Worm (Caenorhabditis elegans) whole organism, L1 larva: ENCODE measurements around the gene tre-2.

ENCODE experiments used
- C04F5.9 ChIP-seq: sonication (generic microtip); optimal IDR thresholded peaks from 2 replicates; lab custom pipeline; 2016; ENCODE audit warnings: missing genetic modification characterization, missing compliant biosample characterization
- C16A3.4 ChIP-seq: fragments of 150-350 bp; optimal IDR thresholded peaks from 2 replicates; lab custom pipeline; 2014; ENCODE audit warnings: missing biosample characterization, missing genetic modification characterization
- C34B4.2 ChIP-seq: sonication (generic microtip); optimal IDR thresholded peaks from 2 replicates; lab custom pipeline; 2017; ENCODE audit warnings: mild to moderate bottlenecking, missing genetic modification characterization, missing compliant biosample characterization
- F16B12.6 ChIP-seq: fragments of 150-350 bp; optimal IDR thresholded peaks from 2 replicates; lab custom pipeline; 2014; ENCODE audit warnings: missing biosample characterization, missing genetic modification characterization
- Y116A8C.19 ChIP-seq: sonication (generic microtip); optimal IDR thresholded peaks from 2 replicates; lab custom pipeline; 2016; ENCODE audit warnings: missing compliant biosample characterization, missing genetic modification characterization, borderline replicate concordance
- aha-1 ChIP-seq: fragments of 150-350 bp; optimal IDR thresholded peaks from 2 replicates; lab custom pipeline; 2014; ENCODE audit warnings: missing biosample characterization, missing genetic modification characterization
- aly-2 ChIP-seq: fragments of 150-350 bp; optimal IDR thresholded peaks from 2 replicates; lab custom pipeline; 2014; ENCODE audit warnings: missing biosample characterization, missing genetic modification characterization
- ces-1 ChIP-seq: fragments of 150-350 bp; optimal IDR thresholded peaks from 2 replicates; lab custom pipeline; 2014; ENCODE audit warnings: missing biosample characterization, missing genetic modification reagents, missing genetic modification characterization
- dsc-1 ChIP-seq: sonication (generic microtip); optimal IDR thresholded peaks from 2 replicates; lab custom pipeline; 2016; ENCODE audit warnings: mild to moderate bottlenecking, missing genetic modification characterization, missing compliant biosample characterization
- egl-13 ChIP-seq: sonication (generic microtip); optimal IDR thresholded peaks from 2 replicates; lab custom pipeline; 2016; ENCODE audit warnings: missing genotype, missing genetic modification reagents, missing genetic modification characterization, missing compliant biosample characterization
- egl-27 ChIP-seq, 2 experiments: fragments of 150-350 bp in 1 of 2; sonication (generic microtip); optimal IDR thresholded peaks; 3 replicates each; lab custom pipeline; 2017 to 2018; ENCODE audit warnings: missing biosample characterization in 2 of 2, missing genetic modification characterization in 2 of 2, missing genetic modification reagents in 2 of 2
- elt-2 ChIP-seq: sonication (generic microtip); optimal IDR thresholded peaks from 2 replicates; lab custom pipeline; 2016; ENCODE audit warnings: missing genetic modification characterization, mild to moderate bottlenecking, inconsistent platforms, missing compliant biosample characterization, missing genetic modification reagents
- ets-5 ChIP-seq: fragments of 200-800 bp; sonication (Bioruptor generic); IDR thresholded peaks from 2 replicates; pipeline ENCODE4 v1.3.6; 2022; ENCODE audit warnings: missing genetic modification characterization, missing compliant biosample characterization
- fkh-10 ChIP-seq: sonication (generic microtip); optimal IDR thresholded peaks from 2 replicates; lab custom pipeline; 2017; ENCODE audit warnings: missing biosample characterization, missing genetic modification reagents, missing genetic modification characterization
- fkh-8 ChIP-seq: sonication (generic microtip); optimal IDR thresholded peaks from 2 replicates; lab custom pipeline; 2016; ENCODE audit warnings: mild to moderate bottlenecking, missing genetic modification characterization, missing compliant biosample characterization
- fos-1 ChIP-seq: fragments of 150-350 bp; optimal IDR thresholded peaks from 2 replicates; lab custom pipeline; 2014; ENCODE audit warnings: missing biosample characterization, missing genetic modification characterization
- hlh-4 ChIP-seq: sonication (generic microtip); optimal IDR thresholded peaks from 2 replicates; lab custom pipeline; 2016; ENCODE audit warnings: mild to moderate bottlenecking, missing genetic modification characterization, missing compliant biosample characterization
- hpl-2 ChIP-seq: fragments of 150-350 bp; optimal IDR thresholded peaks from 2 replicates; lab custom pipeline; 2014; ENCODE audit warnings: missing biosample characterization, missing genetic modification reagents, missing genetic modification characterization
- irx-1 ChIP-seq: sonication (generic microtip); optimal IDR thresholded peaks from 2 replicates; lab custom pipeline; 2016; ENCODE audit warnings: missing genetic modification characterization, missing compliant biosample characterization
- isw-1 ChIP-seq: fragments of 200-800 bp; sonication (Bioruptor generic); IDR thresholded peaks from 2 replicates; pipeline ENCODE4 v1.3.6; 2022; ENCODE audit warnings: missing genetic modification characterization, missing compliant biosample characterization
- lin-35 ChIP-seq, 2 experiments: fragments of 150-350 bp; optimal IDR thresholded peaks; 2 replicates each; lab custom pipeline; 2014; ENCODE audit warnings: missing biosample characterization in 2 of 2, missing genetic modification characterization in 2 of 2, missing genetic modification reagents in 2 of 2
- lsy-2 ChIP-seq, 2 experiments: fragments of 150-350 bp; optimal IDR thresholded peaks; 2 replicates each; lab custom pipeline; 2014; ENCODE audit warnings: missing biosample characterization in 2 of 2, missing genetic modification characterization in 2 of 2
- nhr-11 ChIP-seq: fragments of 150-350 bp; optimal IDR thresholded peaks from 2 replicates; lab custom pipeline; 2014; ENCODE audit warnings: missing biosample characterization, missing genetic modification characterization
- nhr-19 ChIP-seq: fragments of 200-800 bp; sonication (Bioruptor generic); conservative IDR thresholded peaks from 2 replicates; pipeline ENCODE4 v1.3.6; 2022; ENCODE audit warnings: missing genetic modification characterization, missing compliant biosample characterization
- nhr-47 ChIP-seq: sonication (generic microtip); optimal IDR thresholded peaks from 2 replicates; lab custom pipeline; 2016; ENCODE audit warnings: mild to moderate bottlenecking, missing genetic modification characterization, moderate library complexity, missing compliant biosample characterization
- nhr-71 ChIP-seq: sonication (generic microtip); optimal IDR thresholded peaks from 2 replicates; lab custom pipeline; 2016; ENCODE audit warnings: mild to moderate bottlenecking, missing genetic modification characterization, moderate library complexity, missing compliant biosample characterization
- nhr-77 ChIP-seq: fragments of 150-350 bp; optimal IDR thresholded peaks from 2 replicates; lab custom pipeline; 2014; ENCODE audit warnings: missing biosample characterization, missing genetic modification characterization
- nhr-84 ChIP-seq: sonication (generic microtip); optimal IDR thresholded peaks from 2 replicates; lab custom pipeline; 2017; ENCODE audit warnings: missing biosample characterization, missing genetic modification characterization
- nhr-85 ChIP-seq: sonication (generic microtip); peaks from one replicate; lab custom pipeline; 2016; ENCODE audit warnings: missing genetic modification characterization, inconsistent platforms, missing compliant biosample characterization
- nhr-90 ChIP-seq: sonication (generic microtip); optimal IDR thresholded peaks from 2 replicates; lab custom pipeline; 2016; ENCODE audit warnings: mild to moderate bottlenecking, missing genetic modification characterization, missing compliant biosample characterization; ENCODE audit not compliant: poor library complexity
- pag-3 ChIP-seq: sonication (generic microtip); optimal IDR thresholded peaks from 2 replicates; lab custom pipeline; 2017; ENCODE audit warnings: missing genetic modification characterization, mild to moderate bottlenecking, missing compliant biosample characterization, antibody characterized with exemption, borderline replicate concordance; ENCODE audit not compliant: insufficient read depth
- pqm-1 ChIP-seq: sonication (generic microtip); optimal IDR thresholded peaks from 3 replicates; lab custom pipeline; 2017; ENCODE audit warnings: missing biosample characterization, missing genetic modification characterization
- rnt-1 ChIP-seq: sonication (generic microtip); optimal IDR thresholded peaks from 2 replicates; lab custom pipeline; 2016; ENCODE audit warnings: mild to moderate bottlenecking, missing genetic modification characterization, moderate library complexity, missing compliant biosample characterization
- skn-1 ChIP-seq: fragments of 150-350 bp; optimal IDR thresholded peaks from 2 replicates; lab custom pipeline; 2014; ENCODE audit warnings: missing biosample characterization, missing genetic modification characterization
- snpc-4 ChIP-seq: fragments of 150-350 bp; optimal IDR thresholded peaks from 2 replicates; lab custom pipeline; 2014; ENCODE audit warnings: missing biosample characterization, missing genetic modification characterization
- snu-23 ChIP-seq: sonication (generic microtip); optimal IDR thresholded peaks from 2 replicates; lab custom pipeline; 2016; ENCODE audit warnings: missing genetic modification characterization, missing compliant biosample characterization
- sox-4 ChIP-seq: sonication (generic microtip); optimal IDR thresholded peaks from 2 replicates; lab custom pipeline; 2016; ENCODE audit warnings: missing genetic modification characterization, missing compliant biosample characterization
- sup-37 ChIP-seq: fragments of 200-800 bp; sonication (Bioruptor generic); optimal IDR thresholded peaks from 2 replicates; lab custom pipeline; 2018; ENCODE audit warnings: mild to moderate bottlenecking, missing genetic modification characterization, missing compliant biosample characterization
- swsn-7 ChIP-seq: sonication (generic microtip); optimal IDR thresholded peaks from 2 replicates; lab custom pipeline; 2016; ENCODE audit warnings: missing genetic modification characterization, missing compliant biosample characterization
- tbx-2 ChIP-seq: sonication (generic microtip); optimal IDR thresholded peaks from 2 replicates; lab custom pipeline; 2016; ENCODE audit warnings: missing genetic modification characterization, missing compliant biosample characterization
- tlp-1 ChIP-seq: fragments of 150-350 bp; optimal IDR thresholded peaks from 2 replicates; lab custom pipeline; 2014; ENCODE audit warnings: missing biosample characterization, missing genetic modification characterization
- unc-30 ChIP-seq: sonication (generic microtip); optimal IDR thresholded peaks from 2 replicates; lab custom pipeline; 2017; ENCODE audit warnings: missing biosample characterization, missing genetic modification characterization
- unc-62 ChIP-seq: fragments of 150-350 bp; optimal IDR thresholded peaks from 2 replicates; lab custom pipeline; 2014; ENCODE audit warnings: missing biosample characterization, missing genetic modification reagents, missing genetic modification characterization
- zag-1 ChIP-seq: fragments of 150-350 bp; optimal IDR thresholded peaks from 2 replicates; lab custom pipeline; 2014; ENCODE audit warnings: missing biosample characterization, missing genetic modification characterization
- zip-4 ChIP-seq: fragments of 200-800 bp; sonication (Bioruptor generic); optimal IDR thresholded peaks from 2 replicates; lab custom pipeline; 2018; ENCODE audit warnings: mild to moderate bottlenecking, missing genetic modification characterization, moderate library complexity, missing compliant biosample characterization
- ztf-11 ChIP-seq, 2 experiments: sonication (generic microtip); optimal IDR thresholded peaks; 2 replicates each; lab custom pipeline; 2016 to 2017; ENCODE audit warnings: missing genetic modification characterization in 2 of 2, missing biosample characterization in 1 of 2, missing compliant biosample characterization in 1 of 2
- ztf-4 ChIP-seq: fragments of 150-350 bp; optimal IDR thresholded peaks from 2 replicates; lab custom pipeline; 2014; ENCODE audit warnings: missing biosample characterization, missing genetic modification characterization

The tre-2 gene

DNA sequence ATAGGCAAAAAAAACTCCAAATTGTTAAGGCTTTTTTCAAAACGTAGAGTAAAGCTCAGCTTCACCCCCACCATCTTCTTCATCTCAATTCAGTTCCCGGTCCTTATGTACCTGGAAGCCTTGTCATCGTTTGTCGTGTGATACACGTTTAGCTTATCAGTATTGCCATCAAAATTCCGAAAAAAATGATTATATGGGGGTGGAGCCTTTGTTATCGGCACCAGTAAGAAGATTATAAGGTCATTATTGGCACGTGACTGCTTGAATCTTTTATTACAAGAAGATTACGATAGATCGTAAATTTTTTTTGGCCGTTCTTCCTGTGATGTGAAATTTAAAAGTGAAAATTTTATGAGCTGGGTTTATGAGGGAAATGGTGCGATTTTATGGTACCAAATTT lies 2.8 kb downstream of the tre-2 start (continued):
- no peak for TF ChIP-seq rnt-1
- TF ChIP-seq hlh-4 = no peak
- peak; percentile 14 for TF ChIP-seq nhr-90
- TF ChIP-seq ces-1 = no peak
- TF ChIP-seq egl-27 (tag; optimal IDR thresholded peaks at IDR 0.05; lab: Kevin White, UChicago) = no peak
- TF ChIP-seq pqm-1 (tag; lab: Kevin White, UChicago) = peak; percentile 12
- TF ChIP-seq pag-3 (tag; lab: Kevin White, UChicago) = no peak
- TF ChIP-seq C04F5.9 (tag; lab: Kevin White, UChicago) = no peak
- TF ChIP-seq skn-1 (tag; lab: Kevin White, UChicago) = no peak
- TF ChIP-seq Y116A8C.19 (tag; lab: Kevin White, UChicago) = no peak
- no peak for TF ChIP-seq irx-1
- no peak for TF ChIP-seq hpl-2 (GFP tag; lab: Kevin White, UChicago)
- no peak for TF ChIP-seq nhr-47 (tag; lab: Kevin White, UChicago)
- no peak for TF ChIP-seq aly-2 (tag; lab: Kevin White, UChicago)
- TF ChIP-seq nhr-84 (tag; lab: Kevin White, UChicago) = no peak
- no peak for TF ChIP-seq ztf-4
- TF ChIP-seq elt-2 (tag; lab: Kevin White, UChicago) = peak; percentile 97

DNA sequence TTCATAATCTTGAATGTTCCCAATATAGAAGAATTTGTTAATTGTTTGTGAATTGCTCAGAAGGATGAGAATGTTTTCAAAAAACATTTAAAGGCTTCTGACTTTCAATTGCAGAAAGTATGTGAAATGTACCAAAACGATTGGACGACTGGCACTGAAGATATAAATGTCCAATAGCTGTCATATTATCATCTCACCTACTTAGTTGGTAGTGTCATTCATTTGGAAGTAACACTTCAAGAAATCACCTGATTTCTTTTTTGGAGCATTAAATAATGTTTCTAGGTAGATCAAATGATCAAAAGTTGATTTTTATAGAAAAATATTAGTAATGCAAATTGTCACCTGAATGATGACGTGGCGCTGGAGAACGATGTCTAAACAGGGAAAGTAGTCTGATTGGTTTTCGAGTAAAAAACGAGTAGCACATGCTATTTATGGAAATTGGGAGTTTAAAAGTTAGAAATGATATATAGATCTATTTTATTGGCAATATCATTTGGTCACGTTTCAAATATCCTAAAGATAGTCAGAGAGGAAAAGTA lies 3.5 kb downstream of the tre-2 start:
- TF ChIP-seq nhr-47 (tag; lab: Kevin White, UChicago) (peak; percentile 19), ztf-4 (no peak), nhr-85 (no peak), dsc-1 (peak; percentile 51), F16B12.6 (no peak), sox-4 (peak; percentile 48), sup-37 (GFP tag; lab: Kevin White, UChicago) (no peak), snpc-4 (tag; lab: Kevin White, UChicago) (no peak), nhr-71 (tag; lab: Kevin White, UChicago) (peak; percentile 45), fos-1 (no peak), ztf-11 (tag; optimal IDR thresholded peaks at IDR 0.05; lab: Kevin White, UChicago) (no peak), fkh-8 (tag; lab: Kevin White, UChicago) (peak; percentile 64), ets-5 (no peak), swsn-7 (tag; lab: Kevin White, UChicago) (no peak), irx-1 (no peak)

DNA sequence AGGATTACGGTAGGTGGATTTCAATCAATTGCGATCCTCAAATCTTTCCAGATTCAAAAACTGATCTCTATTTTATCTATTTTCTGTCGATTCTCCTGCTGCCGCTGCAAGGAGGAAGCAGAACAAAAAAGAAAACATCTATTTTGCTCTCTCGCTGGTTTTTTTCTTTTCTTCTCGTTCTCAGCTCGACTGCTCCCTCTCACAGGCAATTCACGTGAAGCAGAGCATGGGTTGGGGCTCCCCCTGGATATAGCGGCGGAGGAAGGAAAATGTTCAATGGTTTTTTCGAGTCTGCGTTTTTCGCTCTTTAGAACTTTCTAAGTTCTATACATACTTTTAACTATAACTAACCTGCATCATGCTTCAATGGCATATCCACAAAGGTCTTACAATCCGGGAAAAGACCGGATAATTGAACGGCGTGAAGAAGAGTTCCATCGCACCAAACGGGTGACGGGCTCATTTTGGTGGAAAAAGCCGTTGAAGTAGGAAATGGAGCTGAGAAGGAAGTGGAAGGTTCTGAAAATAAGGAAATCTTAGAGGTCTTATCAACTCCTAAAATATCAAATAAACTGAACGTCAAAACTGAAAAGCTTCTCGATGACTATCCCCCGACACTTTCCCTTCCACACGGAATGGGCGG lies 4.2 kb downstream of the tre-2 start:
- TF ChIP-seq rnt-1 (peak; percentile 90), hpl-2 (GFP tag; lab: Kevin White, UChicago) (no peak), nhr-84 (tag; lab: Kevin White, UChicago) (no peak), zag-1 (no peak), fkh-10 (peak; percentile 78), lin-35 (GFP tag; optimal IDR thresholded peaks at IDR 0.05; lab: Kevin White, UChicago) (peak in 1 of 2 experiments; percentile 65), dsc-1 (peak; percentile 42), aly-2 (tag; lab: Kevin White, UChicago) (no peak), nhr-11 (peak; percentile 57), F16B12.6 (no peak), unc-30 (tag; lab: Kevin White, UChicago) (no peak), irx-1 (peak; percentile 70), nhr-19 (GFP tag; lab: Robert Waterston, UW) (peak; percentile 94), egl-13 (tag; lab: Kevin White, UChicago) (peak; percentile 62), Y116A8C.19 (tag; lab: Kevin White, UChicago) (no peak), C16A3.4 (tag; lab: Kevin White, UChicago) (no peak), nhr-90 (no peak), swsn-7 (tag; lab: Kevin White, UChicago) (peak; percentile 68), nhr-77 (tag; lab: Kevin White, UChicago) (peak; percentile 76), C34B4.2 (tag; lab: Kevin White, UChicago) (no peak), lsy-2 (tag; optimal IDR thresholded peaks at IDR 0.05; lab: Kevin White, UChicago) (peak; percentile 70 to 84), elt-2 (tag; lab: Kevin White, UChicago) (peak; percentile 20), ets-5 (no peak), unc-62 (GFP tag; lab: Kevin White, UChicago) (no peak), zip-4 (no peak), snu-23 (GFP tag; lab: Kevin White, UChicago) (peak; percentile 75), tbx-2 (tag; lab: Kevin White, UChicago) (peak; percentile 70), skn-1 (tag; lab: Kevin White, UChicago) (peak; percentile 75), tlp-1 (no peak), aha-1 (tag; lab: Kevin White, UChicago) (no peak), isw-1 (GFP tag; lab: Robert Waterston, UW) (peak; percentile 22; the same call in 1 of the 2 replicates), egl-27 (tag; optimal IDR thresholded peaks at IDR 0.05; lab: Kevin White, UChicago) (peak; percentile 76 to 82)
